Worm (Caenorhabditis elegans): ENCODE results near the gene Y26G10.4.

DNA sequence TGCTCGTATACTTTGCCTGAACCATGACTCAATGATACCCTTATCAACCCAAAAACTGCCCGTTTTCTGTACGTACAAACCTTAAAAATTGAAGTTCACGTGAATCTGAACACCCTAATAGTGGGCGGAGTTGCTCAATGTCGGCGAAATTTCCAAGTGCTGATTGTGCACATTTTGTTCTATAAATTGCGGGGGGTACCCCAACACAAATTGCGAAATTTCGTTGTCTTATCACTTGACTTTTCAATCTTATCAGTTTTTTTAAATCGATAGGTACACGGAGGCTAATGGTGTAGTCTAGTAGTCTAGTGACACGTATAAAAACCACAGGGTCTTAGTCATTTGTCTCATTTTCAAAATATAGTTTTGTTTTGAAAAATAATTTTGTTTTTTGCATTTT is 39.8 kb downstream of the Y26G10.4 start, which contains the start of gene fbxa-108:
- TF ChIP-seq flt-1 (GFP tag; IDR thresholded peaks at IDR 0.05) (no peak), T22C8.4 (GFP tag; IDR thresholded peaks at IDR 0.05) (no peak), ztf-23 (GFP tag; IDR thresholded peaks at IDR 0.05) (no peak), cog-1 (tag; optimal IDR thresholded peaks at IDR 0.05) (no peak), ref-1 (GFP tag; conservative IDR thresholded peaks at IDR 0.05) (no peak), klf-2 (GFP tag; conservative IDR thresholded peaks at IDR 0.05) (no peak), ztf-29 (GFP tag; IDR thresholded peaks at IDR 0.05) (no peak)

Measured in whole organism, midembryonic.